Fruit fly (Drosophila melanogaster) whole organism, embryonic: Measurements from ENCODE around the gene lark.

Experiments
- Antp ChIP-seq: fragments of 200-800 bp; sonication (Bioruptor generic); optimal IDR thresholded peaks from 3 replicates; lab custom pipeline; 2016; ENCODE audit warnings: missing biosample characterization, missing genetic modification characterization
- B-H1 ChIP-seq: fragments of 200-800 bp; sonication (Bioruptor generic); IDR thresholded peaks from 3 replicates; pipeline ENCODE4 v1.3.6; 2022; ENCODE audit warnings: missing biosample characterization, missing genetic modification characterization
- Bteb2 ChIP-seq: fragments of 200-800 bp; sonication (Bioruptor generic); optimal IDR thresholded peaks from 2 replicates; lab custom pipeline; 2016; ENCODE audit warnings: missing biosample characterization, missing genetic modification characterization
- CG11093 ChIP-seq: fragments of 200-800 bp; sonication (Bioruptor generic); IDR thresholded peaks from 3 replicates; pipeline ENCODE4 v1.3.6; 2022; ENCODE audit warnings: missing biosample characterization, missing genetic modification characterization
- CG11695 ChIP-seq: fragments of 200-800 bp; sonication (Bioruptor generic); IDR thresholded peaks from 3 replicates; pipeline ENCODE4 v1.3.6; 2022; ENCODE audit warnings: missing biosample characterization, missing genetic modification characterization
- CG12769 ChIP-seq: fragments of 200-800 bp; sonication (Bioruptor generic); optimal IDR thresholded peaks from 2 replicates; lab custom pipeline; 2019; ENCODE audit warnings: missing biosample characterization, mild to moderate bottlenecking, missing genetic modification characterization, moderate library complexity
- CG14050 ChIP-seq: fragments of 200-800 bp; sonication (Bioruptor generic); IDR thresholded peaks from 3 replicates; pipeline ENCODE4 v1.3.6; 2022; ENCODE audit warnings: missing biosample characterization, missing genetic modification characterization
- CG16813 ChIP-seq: fragments of 200-800 bp; sonication (Bioruptor generic); IDR thresholded peaks from 3 replicates; pipeline ENCODE4 v1.3.6; 2022; ENCODE audit warnings: missing biosample characterization, missing genetic modification characterization; ENCODE audit not compliant: partially characterized antibody
- CG17359 ChIP-seq: fragments of 200-800 bp; sonication (Bioruptor generic); optimal IDR thresholded peaks from 3 replicates; lab custom pipeline; 2018; ENCODE audit warnings: missing biosample characterization, mild to moderate bottlenecking, missing genetic modification characterization, moderate library complexity
- CG2129 ChIP-seq: fragments of 200-800 bp; sonication (Bioruptor generic); IDR thresholded peaks from 2 replicates; pipeline ENCODE4 v1.3.6; 2022; ENCODE audit warnings: missing biosample characterization, missing genetic modification characterization; ENCODE audit not compliant: partially characterized antibody
- CG2712 ChIP-seq: fragments of 200-800 bp; optimal IDR thresholded peaks from 3 replicates; lab custom pipeline; 2019; ENCODE audit warnings: missing biosample characterization, mild to moderate bottlenecking, missing genetic modification characterization, moderate library complexity
- CG3163 ChIP-seq: fragments of 200-800 bp; sonication (Bioruptor generic); optimal IDR thresholded peaks from 3 replicates; lab custom pipeline; 2016; ENCODE audit warnings: missing biosample characterization, missing genetic modification characterization
- CG32532 ChIP-seq: fragments of 200-800 bp; sonication (Bioruptor generic); IDR thresholded peaks from 2 replicates; pipeline ENCODE4 v1.3.6; 2022; ENCODE audit warnings: missing biosample characterization, missing genetic modification characterization
- CG4360 ChIP-seq: fragments of 200-800 bp; sonication (Bioruptor generic); IDR thresholded peaks from 2 replicates; pipeline ENCODE4 v1.3.6; 2022; ENCODE audit warnings: missing biosample characterization, missing genetic modification characterization
- CG5245 ChIP-seq: fragments of 200-800 bp; sonication (Bioruptor generic); optimal IDR thresholded peaks from 3 replicates; lab custom pipeline; 2016; ENCODE audit warnings: missing biosample characterization, missing genetic modification characterization
- CG6689 ChIP-seq: fragments of 200-800 bp; sonication (Bioruptor generic); IDR thresholded peaks from 2 replicates; pipeline ENCODE4 v1.3.6; 2022; ENCODE audit warnings: missing biosample characterization, missing genetic modification characterization
- CG6813 ChIP-seq: fragments of 200-800 bp; sonication (Bioruptor generic); optimal IDR thresholded peaks from 2 replicates; lab custom pipeline; 2017; ENCODE audit warnings: missing biosample characterization, missing genetic modification characterization, mild to moderate bottlenecking, moderate library complexity, missing genetic modification reagents
- CG7556 ChIP-seq: fragments of 200-800 bp; sonication (Bioruptor generic); optimal IDR thresholded peaks from 2 replicates; lab custom pipeline; 2017; ENCODE audit warnings: missing biosample characterization, mild to moderate bottlenecking, missing genetic modification characterization
- CG8089 ChIP-seq: fragments of 200-800 bp; sonication (Bioruptor generic); optimal IDR thresholded peaks from 3 replicates; lab custom pipeline; 2016; ENCODE audit warnings: missing biosample characterization, missing genetic modification characterization
- CG8281 ChIP-seq: fragments of 200-800 bp; sonication (Bioruptor generic); optimal IDR thresholded peaks from 2 replicates; lab custom pipeline; 2018; ENCODE audit warnings: missing biosample characterization, mild to moderate bottlenecking, missing genetic modification characterization, moderate library complexity
- CG8944 ChIP-seq: fragments of 200-800 bp; sonication (Bioruptor generic); optimal IDR thresholded peaks from 3 replicates; lab custom pipeline; 2016; ENCODE audit warnings: missing biosample characterization, missing genetic modification characterization
- Deaf1 ChIP-seq: fragments of 200-800 bp; optimal IDR thresholded peaks from 3 replicates; lab custom pipeline; 2019; ENCODE audit warnings: missing biosample characterization, mild to moderate bottlenecking, missing genetic modification characterization, moderate library complexity
- Dll ChIP-seq: fragments of 200-800 bp; sonication (Bioruptor generic); IDR thresholded peaks from 4 replicates; pipeline ENCODE4 v1.3.6; 2022; ENCODE audit warnings: missing biosample characterization, missing genetic modification characterization; ENCODE audit not compliant: partially characterized antibody
- Mes4 ChIP-seq: fragments of 200-800 bp; sonication (Bioruptor generic); optimal IDR thresholded peaks from 2 replicates; lab custom pipeline; 2016; ENCODE audit warnings: missing biosample characterization, missing genetic modification characterization
- NC2α ChIP-seq: fragments of 200-800 bp; sonication (Bioruptor generic); optimal IDR thresholded peaks from 2 replicates; lab custom pipeline; 2016; ENCODE audit warnings: missing biosample characterization, missing genetic modification characterization
- NFAT ChIP-seq: fragments of 200-800 bp; sonication (Bioruptor generic); IDR thresholded peaks from 2 replicates; pipeline ENCODE4 v1.3.6; 2022; ENCODE audit warnings: missing biosample characterization, missing genetic modification characterization
- Six4 ChIP-seq: fragments of 200-800 bp; sonication (Bioruptor generic); optimal IDR thresholded peaks from 2 replicates; lab custom pipeline; 2016; ENCODE audit warnings: missing biosample characterization, missing genetic modification characterization
- Sox102F ChIP-seq: fragments of 200-800 bp; sonication (Bioruptor generic); optimal IDR thresholded peaks from 2 replicates; lab custom pipeline; 2018; ENCODE audit warnings: missing biosample characterization, mild to moderate bottlenecking, missing genetic modification characterization, moderate library complexity
- Trl ChIP-seq, 3 experiments: fragments of >200 bp in 2 of 3; fragments of 200-800 bp in 1 of 3; sonication (Bioruptor generic) in 1 of 3; optimal IDR thresholded peaks; 2 replicates in 1 of 3; 3 replicates in 2 of 3; lab custom pipeline; 2016 to 2017; ENCODE audit warnings: missing biosample characterization in 1 of 3, missing genetic modification characterization in 1 of 3
- Vsx1 ChIP-seq: fragments of 200-800 bp; sonication (Bioruptor generic); optimal IDR thresholded peaks from 2 replicates; lab custom pipeline; 2017; ENCODE audit warnings: missing biosample characterization, mild to moderate bottlenecking, missing genetic modification characterization, missing genetic modification reagents
- Xrp1 ChIP-seq: fragments of 200-800 bp; sonication (Bioruptor generic); IDR thresholded peaks from 2 replicates; pipeline ENCODE4 v1.3.6; 2022; ENCODE audit warnings: missing biosample characterization, missing genetic modification characterization
- YL-1 ChIP-seq: fragments of 200-800 bp; sonication (Bioruptor generic); optimal IDR thresholded peaks from 3 replicates; lab custom pipeline; 2017; ENCODE audit warnings: missing biosample characterization, mild to moderate bottlenecking, missing genetic modification characterization
- amos ChIP-seq: fragments of 200-800 bp; sonication (Bioruptor generic); IDR thresholded peaks from 2 replicates; pipeline ENCODE4 v1.3.6; 2022; ENCODE audit warnings: missing biosample characterization, missing genetic modification characterization; ENCODE audit not compliant: partially characterized antibody
- bowl ChIP-seq: fragments of 200-800 bp; sonication (Bioruptor generic); IDR thresholded peaks from 2 replicates; pipeline ENCODE4 v1.3.6; 2022; ENCODE audit warnings: missing biosample characterization, missing genetic modification characterization
- dmrt11E ChIP-seq: fragments of 200-800 bp; sonication (Bioruptor generic); optimal IDR thresholded peaks from 3 replicates; lab custom pipeline; 2018; ENCODE audit warnings: missing biosample characterization, mild to moderate bottlenecking, missing genetic modification characterization, moderate library complexity
- en ChIP-seq: fragments of 200-800 bp; sonication (Bioruptor generic); optimal IDR thresholded peaks from 2 replicates; lab custom pipeline; 2016; ENCODE audit warnings: missing biosample characterization, missing genetic modification characterization
- eyg ChIP-seq: fragments of 200-800 bp; sonication (Bioruptor generic); optimal IDR thresholded peaks from 3 replicates; lab custom pipeline; 2016; ENCODE audit warnings: missing biosample characterization, missing genetic modification characterization
- gt ChIP-seq: fragments of 200-800 bp; sonication (Bioruptor generic); IDR thresholded peaks from 2 replicates; pipeline ENCODE4 v1.3.6; 2022; ENCODE audit warnings: missing biosample characterization, missing genetic modification characterization
- ham ChIP-seq: fragments of 200-800 bp; sonication (Bioruptor generic); IDR thresholded peaks from 2 replicates; pipeline ENCODE4 v1.3.6; 2022; ENCODE audit warnings: missing biosample characterization, missing genetic modification characterization
- kay ChIP-seq: fragments of 200-800 bp; sonication (Bioruptor generic); optimal IDR thresholded peaks from 2 replicates; lab custom pipeline; 2016; ENCODE audit warnings: missing biosample characterization, missing genetic modification characterization
- lmd ChIP-seq: fragments of 200-800 bp; sonication (Bioruptor generic); IDR thresholded peaks from 2 replicates; pipeline ENCODE4 v1.3.6; 2022; ENCODE audit warnings: missing biosample characterization, missing genetic modification characterization
- nmo ChIP-seq: fragments of 200-800 bp; sonication (Bioruptor generic); optimal IDR thresholded peaks from 2 replicates; lab custom pipeline; 2018; ENCODE audit warnings: missing biosample characterization, mild to moderate bottlenecking, missing genetic modification characterization, moderate library complexity
- p53 ChIP-seq: fragments of 200-800 bp; sonication (Bioruptor generic); optimal IDR thresholded peaks from 2 replicates; lab custom pipeline; 2016; ENCODE audit warnings: missing biosample characterization, missing genetic modification characterization
- phol ChIP-seq: fragments of 200-800 bp; sonication (Bioruptor generic); optimal IDR thresholded peaks from 3 replicates; lab custom pipeline; 2018; ENCODE audit warnings: missing biosample characterization, mild to moderate bottlenecking, missing genetic modification characterization, moderate library complexity
- pnt ChIP-seq: fragments of 200-800 bp; sonication (Bioruptor generic); optimal IDR thresholded peaks from 3 replicates; lab custom pipeline; 2016; ENCODE audit warnings: missing biosample characterization, missing genetic modification characterization
- pum ChIP-seq: fragments of 200-800 bp; sonication (Bioruptor generic); optimal IDR thresholded peaks from 2 replicates; lab custom pipeline; 2016; ENCODE audit warnings: missing biosample characterization, missing genetic modification characterization
- ro ChIP-seq: fragments of 200-800 bp; sonication (Bioruptor generic); IDR thresholded peaks from 2 replicates; pipeline ENCODE4 v1.3.6; 2022; ENCODE audit warnings: missing biosample characterization, missing genetic modification characterization
- sens ChIP-seq: fragments of 200-800 bp; sonication (Bioruptor generic); peaks from one replicate; lab custom pipeline; 2016; ENCODE audit warnings: missing biosample characterization, missing genetic modification characterization
- sr ChIP-seq: fragments of 200-800 bp; sonication (Bioruptor generic); IDR thresholded peaks from 3 replicates; pipeline ENCODE4 v1.3.6; 2022; ENCODE audit warnings: missing biosample characterization, missing genetic modification characterization
- tin ChIP-seq: fragments of 200-800 bp; sonication (Bioruptor generic); optimal IDR thresholded peaks from 3 replicates; lab custom pipeline; 2016; ENCODE audit warnings: missing biosample characterization, missing genetic modification characterization

Gene lark

DNA sequence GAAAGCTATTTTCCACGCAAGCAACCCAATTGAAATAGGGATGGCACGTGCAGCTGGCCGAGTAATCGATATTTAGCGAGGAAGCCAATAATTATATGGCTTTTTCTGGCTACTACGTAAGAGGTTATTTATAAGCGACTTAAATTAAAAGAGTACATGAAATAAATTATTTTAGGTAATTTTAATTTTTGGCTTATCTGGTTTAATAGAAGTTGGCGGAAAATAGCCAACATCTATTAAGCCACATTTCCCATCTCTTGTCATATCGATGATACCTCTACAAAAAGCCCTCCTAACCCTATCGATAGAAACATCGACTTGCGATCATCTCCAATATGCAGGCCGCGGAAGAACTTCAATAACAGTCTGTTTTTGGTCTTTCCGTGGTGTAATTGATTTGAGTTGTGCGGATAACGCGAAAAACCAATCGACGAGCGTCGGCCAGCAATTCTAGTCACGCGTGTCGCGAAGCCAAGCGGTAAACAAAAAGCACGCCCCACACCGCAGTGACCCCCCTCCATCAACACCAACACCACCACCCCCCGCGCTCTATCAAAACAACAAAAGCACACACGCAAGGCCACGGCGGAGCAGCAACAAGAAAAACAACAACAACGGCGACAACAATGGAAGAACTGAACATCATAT, 9.0 kb downstream of the lark start, which contains the start of the genes Srp19 and qm (continued):
- TF ChIP-seq Trl (optimal IDR thresholded peaks at IDR 0.05; lab: Kevin White, UChicago): no peak
- peak; percentile 70 for TF ChIP-seq Trl (GFP tag; optimal IDR thresholded peaks at IDR 0.05; lab: Kevin White, UChicago)
- TF ChIP-seq CG11695: no peak
- TF ChIP-seq Sox102F (GFP tag; lab: Kevin White, UChicago): no peak
- peak; percentile 47 for TF ChIP-seq CG8944 (GFP tag; lab: Kevin White, UChicago)
- TF ChIP-seq CG3163 (GFP tag; lab: Kevin White, UChicago): no peak
- no peak for TF ChIP-seq Mes4 (GFP tag; lab: Kevin White, UChicago)
- no peak for TF ChIP-seq CG11093 (GFP tag; lab: Robert Waterston, UW)
- TF ChIP-seq kay (GFP tag; lab: Kevin White, UChicago): peak; percentile 54
- TF ChIP-seq sens (GFP tag; lab: Kevin White, UChicago): peak; percentile 84
- peak; percentile 57 for TF ChIP-seq pum (GFP tag; lab: Kevin White, UChicago)
- TF ChIP-seq YL-1 (GFP tag; lab: Kevin White, UChicago): peak; percentile 59
- TF ChIP-seq B-H1: peak; percentile 11; the same call in 1 of the 3 replicates
- TF ChIP-seq ham (GFP tag; lab: Robert Waterston, UW): no peak
- no peak for TF ChIP-seq gt (GFP tag; lab: Robert Waterston, UW)
- TF ChIP-seq CG7556 (GFP tag; lab: Kevin White, UChicago): peak; percentile 56
- TF ChIP-seq Vsx1 (GFP tag; lab: Kevin White, UChicago): no peak
- no peak for TF ChIP-seq ro (GFP tag; lab: Robert Waterston, UW)
- no peak for TF ChIP-seq en (GFP tag; lab: Kevin White, UChicago)
- peak; percentile 68 for TF ChIP-seq phol
- peak; percentile 61 for TF ChIP-seq pnt (GFP tag; lab: Kevin White, UChicago)
- no peak for TF ChIP-seq CG6813 (GFP tag; lab: Kevin White, UChicago)
- TF ChIP-seq Deaf1 (tag; lab: Kevin White, UChicago): peak; percentile 2
- TF ChIP-seq CG8089 (GFP tag; lab: Kevin White, UChicago): no peak
- peak; percentile 91 for TF ChIP-seq Dll (GFP tag; lab: Robert Waterston, UW)
- TF ChIP-seq nmo (GFP tag; lab: Kevin White, UChicago): peak; percentile 60
- TF ChIP-seq Six4 (GFP tag; lab: Kevin White, UChicago): no peak
- no peak for TF ChIP-seq eyg
- TF ChIP-seq CG17359 (tag; lab: Kevin White, UChicago): no peak
- peak; percentile 42 for TF ChIP-seq tin (GFP tag; lab: Kevin White, UChicago)
- peak; percentile 36; the same call in 1 of the 2 replicates for TF ChIP-seq lmd
- TF ChIP-seq Xrp1: peak; percentile 44; the same call in 1 of the 2 replicates
- 0 out of 3 replicates have a peak, but pooled peaks have one; percentile 20 for TF ChIP-seq sr
- TF ChIP-seq CG2712 (tag; lab: Kevin White, UChicago): peak; percentile 68
- TF ChIP-seq dmrt11E (tag; lab: Kevin White, UChicago): peak; percentile 23
- TF ChIP-seq Antp (GFP tag; lab: Kevin White, UChicago): peak; percentile 60
- peak; percentile 79 for TF ChIP-seq CG4360 (GFP tag; lab: Robert Waterston, UW)
- peak; percentile 24 for TF ChIP-seq CG12769 (tag; lab: Kevin White, UChicago)
- TF ChIP-seq bowl (GFP tag; lab: Robert Waterston, UW): no peak
- TF ChIP-seq CG2129 (GFP tag; lab: Robert Waterston, UW): peak; percentile 59; the same call in 1 of the 2 replicates
- TF ChIP-seq CG32532 (GFP tag; lab: Robert Waterston, UW): peak; percentile 50
- TF ChIP-seq amos: peak; percentile 77
- no peak for TF ChIP-seq CG8281 (tag; lab: Kevin White, UChicago)
- TF ChIP-seq CG5245 (GFP tag; lab: Kevin White, UChicago): peak; percentile 27
- no peak for TF ChIP-seq NC2α (GFP tag; lab: Kevin White, UChicago)
- TF ChIP-seq CG14050 (GFP tag; lab: Robert Waterston, UW): no peak
- no peak for TF ChIP-seq Bteb2 (GFP tag; lab: Kevin White, UChicago)
- TF ChIP-seq CG16813: peak; percentile 86
- TF ChIP-seq NFAT (GFP tag; lab: Robert Waterston, UW): no peak
- no peak for TF ChIP-seq p53 (GFP tag; lab: Kevin White, UChicago)
- TF ChIP-seq CG6689 (GFP tag; lab: Robert Waterston, UW): peak; percentile 29; the same call in 1 of the 2 replicates
